Worm (Caenorhabditis elegans): ENCODE data around the gene mxl-3.
A peak's percentile ranks its signal among the peaks of the same experiment; 100 is the strongest.

The mxl-3 gene

DNA sequence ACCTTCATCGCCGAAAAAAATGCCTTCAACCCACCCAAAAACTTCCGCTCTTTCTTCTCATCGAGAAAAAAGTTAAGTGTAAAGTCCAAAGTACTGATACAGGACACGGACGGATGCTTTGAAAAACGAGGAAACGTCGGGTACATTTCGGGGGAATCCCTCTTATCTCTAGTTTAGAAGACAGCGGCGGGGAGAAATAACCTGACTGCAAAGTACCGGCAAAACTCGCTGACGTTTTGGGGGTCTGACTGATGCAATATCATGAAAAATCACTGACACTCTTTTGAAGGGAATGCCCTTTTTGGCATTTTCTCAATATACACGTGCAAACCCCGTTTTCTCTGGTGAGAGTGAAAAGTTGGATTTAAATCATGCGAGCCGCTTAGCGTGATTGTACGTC is 5.9 kb upstream of the mxl-3 start (continued):
- TF ChIP-seq zag-1 (tag; optimal IDR thresholded peaks at IDR 0.05) (no peak), ama-1 (optimal IDR thresholded peaks at IDR 0.05) (no peak), lsy-12 (tag; optimal IDR thresholded peaks at IDR 0.05) (peak; percentile 24), ceh-16 (tag; optimal IDR thresholded peaks at IDR 0.05) (no peak), eor-1 (tag; optimal IDR thresholded peaks at IDR 0.05) (no peak), elt-3 (tag; optimal IDR thresholded peaks at IDR 0.05) (peak in 1 of 3 experiments; percentile 75)

DNA sequence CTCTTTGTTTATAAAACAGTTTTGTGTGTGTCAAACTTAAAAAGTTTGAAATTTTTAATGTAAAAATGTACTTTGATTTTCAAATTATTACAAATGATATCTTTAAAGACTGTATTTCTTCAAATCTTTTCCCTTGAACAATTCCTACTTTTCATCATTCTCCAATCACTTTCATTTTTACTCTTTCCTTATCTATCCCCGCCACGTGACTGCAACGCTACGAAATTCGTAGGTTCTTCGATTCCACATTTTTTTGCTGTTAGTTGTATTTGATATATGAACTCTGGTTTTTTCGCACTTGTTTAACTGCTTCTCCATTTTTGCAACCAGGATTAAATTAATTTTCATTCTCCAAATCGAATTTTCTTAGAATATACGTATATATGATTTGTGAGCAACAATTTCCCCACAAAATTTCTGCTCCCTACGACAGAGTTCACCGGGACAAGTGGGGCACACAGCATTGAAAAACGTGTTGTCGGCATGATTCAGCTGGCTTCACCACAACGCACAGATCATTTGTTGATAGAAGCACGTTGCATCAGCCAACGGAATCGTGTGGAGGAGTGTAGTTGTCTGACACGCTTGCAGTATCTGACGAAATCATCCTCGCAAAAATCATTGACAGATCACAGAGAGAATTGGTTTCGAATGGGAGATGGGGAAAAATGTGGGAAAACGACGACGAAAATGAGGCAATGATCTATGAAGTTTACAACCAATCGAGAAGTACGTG is 4.2 kb upstream of the mxl-3 start:
- TF ChIP-seq nhr-76 (tag; optimal IDR thresholded peaks at IDR 0.05) (peak; percentile 27), fkh-2 (tag; optimal IDR thresholded peaks at IDR 0.05) (no peak), nhr-11 (tag; optimal IDR thresholded peaks at IDR 0.05) (peak; percentile 85), fos-1 (tag; optimal IDR thresholded peaks at IDR 0.05) (no peak), nfya-1 (tag; optimal IDR thresholded peaks at IDR 0.05; ENCODE audit: insufficient read depth) (peak; percentile 39), tbx-2 (tag; optimal IDR thresholded peaks at IDR 0.05) (peak; percentile 17), elt-2 (tag; optimal IDR thresholded peaks at IDR 0.05) (peak; percentile 73), ceh-28 (tag; optimal IDR thresholded peaks at IDR 0.05) (no peak), jun-1 (tag; optimal IDR thresholded peaks at IDR 0.05) (peak; percentile 20), ztf-4 (tag; optimal IDR thresholded peaks at IDR 0.05) (no peak), ama-1 (optimal IDR thresholded peaks at IDR 0.05) (peak; percentile 73), lin-39 (tag; optimal IDR thresholded peaks at IDR 0.05) (no peak), pqm-1 (tag; optimal IDR thresholded peaks at IDR 0.05) (no peak), elt-3 (tag; optimal IDR thresholded peaks at IDR 0.05) (no peak), skn-1 (tag; optimal IDR thresholded peaks at IDR 0.05) (no peak), mdl-1 (tag; optimal IDR thresholded peaks at IDR 0.05) (no peak), lsy-12 (tag; optimal IDR thresholded peaks at IDR 0.05) (no peak), snpc-4 (tag; optimal IDR thresholded peaks at IDR 0.05) (no peak), ceh-82 (tag; optimal IDR thresholded peaks at IDR 0.05) (no peak), egl-5 (tag; optimal IDR thresholded peaks at IDR 0.05) (peak; percentile 33), mml-1 (tag; optimal IDR thresholded peaks at IDR 0.05) (no peak), nhr-77 (tag; optimal IDR thresholded peaks at IDR 0.05) (no peak), egl-27 (tag; optimal IDR thresholded peaks at IDR 0.05) (peak; percentile 51), ztf-11 (tag; optimal IDR thresholded peaks at IDR 0.05) (no peak), nhr-23 (tag; optimal IDR thresholded peaks at IDR 0.05) (peak; percentile 46), nhr-43 (tag; optimal IDR thresholded peaks at IDR 0.05; ENCODE audit: poor library complexity, severe bottlenecking) (peak; percentile 84), nhr-28 (tag; optimal IDR thresholded peaks at IDR 0.05) (no peak)

ce11 chrX:13353530-13353929 is 2.9 kb upstream of the mxl-3 start:
- TF ChIP-seq elt-2 (tag; optimal IDR thresholded peaks at IDR 0.05) = peak; percentile 82
- peak; percentile 84 for TF ChIP-seq pqm-1 (tag; optimal IDR thresholded peaks at IDR 0.05)
- TF ChIP-seq pha-4 (tag; optimal IDR thresholded peaks at IDR 0.05) = peak; percentile 75
- TF ChIP-seq lin-39 (tag; optimal IDR thresholded peaks at IDR 0.05) = peak; percentile 43
- peak; percentile 96 for TF ChIP-seq nhr-43 (tag; optimal IDR thresholded peaks at IDR 0.05; ENCODE audit: poor library complexity, severe bottlenecking)
- TF ChIP-seq nhr-23 (tag; optimal IDR thresholded peaks at IDR 0.05) = peak; percentile 89
- no peak for TF ChIP-seq fkh-2 (tag; optimal IDR thresholded peaks at IDR 0.05)
- peak; percentile 52 for TF ChIP-seq nhr-11 (tag; optimal IDR thresholded peaks at IDR 0.05)
- TF ChIP-seq ama-1 (optimal IDR thresholded peaks at IDR 0.05) = peak; percentile 32
- peak; percentile 43 for TF ChIP-seq egl-5 (tag; optimal IDR thresholded peaks at IDR 0.05)
- peak; percentile 93 for TF ChIP-seq jun-1 (tag; optimal IDR thresholded peaks at IDR 0.05)
- TF ChIP-seq ceh-16 (tag; optimal IDR thresholded peaks at IDR 0.05) = no peak
- peak; percentile 82 for TF ChIP-seq nhr-25 (tag; optimal IDR thresholded peaks at IDR 0.05)
- no peak for TF ChIP-seq zag-1 (tag; optimal IDR thresholded peaks at IDR 0.05)
- TF ChIP-seq lsy-12 (tag; optimal IDR thresholded peaks at IDR 0.05) = peak; percentile 67
- peak; percentile 33 for TF ChIP-seq mdl-1 (tag; optimal IDR thresholded peaks at IDR 0.05)
- TF ChIP-seq nhr-67 (tag; optimal IDR thresholded peaks at IDR 0.05) = no peak
- TF ChIP-seq fos-1 (tag; optimal IDR thresholded peaks at IDR 0.05) = peak; percentile 40
- peak; percentile 44 for TF ChIP-seq tbx-2 (tag; optimal IDR thresholded peaks at IDR 0.05)
- peak; percentile 6 for TF ChIP-seq ceh-28 (tag; optimal IDR thresholded peaks at IDR 0.05)
- peak; percentile 39 for TF ChIP-seq nfya-1 (tag; optimal IDR thresholded peaks at IDR 0.05; ENCODE audit: insufficient read depth)
- peak; percentile 13 for TF ChIP-seq egl-27 (tag; optimal IDR thresholded peaks at IDR 0.05)
- no peak for TF ChIP-seq nhr-237 (tag; optimal IDR thresholded peaks at IDR 0.05)
- no peak for TF ChIP-seq eor-1 (tag; optimal IDR thresholded peaks at IDR 0.05)
- TF ChIP-seq elt-3 (tag; optimal IDR thresholded peaks at IDR 0.05) = peak in 1 of 3 experiments; percentile 26
- no peak for TF ChIP-seq unc-62 (GFP tag; optimal IDR thresholded peaks at IDR 0.05)
- TF ChIP-seq nhr-76 (tag; optimal IDR thresholded peaks at IDR 0.05) = peak; percentile 49
- TF ChIP-seq mml-1 (tag; optimal IDR thresholded peaks at IDR 0.05) = peak; percentile 85
